Comparison of ENCODE assay signal across 2 worm cellular contexts in the genomic region with DNA sequence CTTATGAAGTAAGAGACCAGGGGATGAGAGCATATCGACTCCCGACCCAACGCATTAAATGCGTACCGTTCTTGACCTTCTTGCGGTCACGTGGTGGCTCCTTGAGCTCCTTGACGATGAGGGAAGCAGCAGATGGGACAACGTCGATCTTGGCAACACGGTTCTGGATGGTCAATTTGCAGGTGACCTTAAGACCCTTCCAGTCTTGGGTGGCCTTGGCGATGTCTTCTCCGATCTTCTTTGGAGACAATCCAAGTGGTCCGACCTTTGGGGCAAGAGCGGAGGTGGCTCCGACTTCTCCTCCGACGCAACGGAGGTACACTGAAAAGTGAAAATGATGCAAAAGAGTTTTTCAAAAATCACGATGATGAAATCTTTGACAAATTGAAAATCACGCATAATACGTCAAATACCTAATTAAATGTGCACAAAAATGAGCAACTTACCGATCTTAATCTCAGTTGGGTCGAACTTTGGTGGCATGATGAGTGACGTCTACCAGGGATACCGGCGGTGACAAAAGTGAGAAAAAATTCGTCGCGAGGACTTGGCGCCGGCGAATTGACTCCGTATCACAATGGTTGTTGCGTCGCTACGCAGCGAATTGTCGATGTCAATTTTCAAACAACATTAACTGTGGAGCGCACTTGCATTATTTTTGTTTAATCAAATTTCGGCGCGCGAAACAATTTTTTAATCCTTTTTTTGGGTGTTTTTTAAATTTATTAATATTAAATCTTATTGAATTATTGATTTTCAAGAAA.
TF ChIP-seq lines count a peak whose summit lies in the region.

Gene rpl-12, minus strand, starts transcription at position 574 of the 764 bp plus-strand sequence.

TF ChIP-seq in whole organism, L4 larva, 104 proteins besides CTCF, POLR2A, EP300 and RAD21 (continued from another document):
- TF ChIP-seq snpc-4 (tag; optimal IDR thresholded peaks at IDR 0.05; lab: Kevin White, UChicago) (peak; percentile 23), vab-7 (GFP tag; IDR thresholded peaks at IDR 0.05; lab: Robert Waterston, UW) (peak; percentile 97), zip-2 (tag; optimal IDR thresholded peaks at IDR 0.05; lab: Kevin White, UChicago) (peak; percentile 88), lsy-2 (tag; optimal IDR thresholded peaks at IDR 0.05; lab: Kevin White, UChicago) (peak; percentile 93 to 98), zag-1 (tag; optimal IDR thresholded peaks at IDR 0.05; lab: Kevin White, UChicago) (peak; percentile 58), madf-9 (GFP tag; conservative IDR thresholded peaks at IDR 0.05; lab: Robert Waterston, UW) (peak; percentile 97), daf-12 (tag; optimal IDR thresholded peaks at IDR 0.05; lab: Kevin White, UChicago) (no peak), dmd-8 (GFP tag; IDR thresholded peaks at IDR 0.05; lab: Robert Waterston, UW) (0 out of 2 replicates have a peak, but pooled peaks have one; percentile 41), daf-8 (GFP tag; IDR thresholded peaks at IDR 0.05; lab: Robert Waterston, UW) (no peak), mes-2 (tag; optimal IDR thresholded peaks at IDR 0.05; lab: Kevin White, UChicago; ENCODE audit: poor library complexity, severe bottlenecking) (peak; percentile 99), set-16 (GFP tag; IDR thresholded peaks at IDR 0.05; lab: Robert Waterston, UW) (peak; percentile 40), duxl-1 (tag; optimal IDR thresholded peaks at IDR 0.05; lab: Kevin White, UChicago; ENCODE audit: poor library complexity) (peak; percentile 93), hlh-30 (tag; optimal IDR thresholded peaks at IDR 0.05; lab: Kevin White, UChicago; ENCODE audit: insufficient read depth) (peak; percentile 97), F49E8.2 (tag; optimal IDR thresholded peaks at IDR 0.05; lab: Kevin White, UChicago; ENCODE audit: borderline replicate concordance) (peak; percentile 83), tag-97 (GFP tag; IDR thresholded peaks at IDR 0.05; lab: Robert Waterston, UW) (no peak), F44E2.7 (GFP tag; IDR thresholded peaks at IDR 0.05; lab: Robert Waterston, UW) (no peak), attf-4 (tag; optimal IDR thresholded peaks at IDR 0.05; lab: Kevin White, UChicago) (no peak), unc-39 (tag; optimal IDR thresholded peaks at IDR 0.05; lab: Kevin White, UChicago) (no peak), ceh-62 (tag; optimal IDR thresholded peaks at IDR 0.05; lab: Kevin White, UChicago) (no peak), spr-1 (tag; optimal IDR thresholded peaks at IDR 0.05; lab: Kevin White, UChicago) (peak; percentile 97), lin-13 (GFP tag; optimal IDR thresholded peaks at IDR 0.05; lab: Kevin White, UChicago) (peak; percentile 97), lin-1 (GFP tag; IDR thresholded peaks at IDR 0.05; lab: Robert Waterston, UW) (peak; percentile 90), lir-3 (tag; optimal IDR thresholded peaks at IDR 0.05; lab: Kevin White, UChicago) (peak; percentile 41), nhr-237 (tag; optimal IDR thresholded peaks at IDR 0.05; lab: Kevin White, UChicago) (peak; percentile 43), nhr-10 (tag; optimal IDR thresholded peaks at IDR 0.05; lab: Kevin White, UChicago) (peak; percentile 77), rbr-2 (tag; optimal IDR thresholded peaks at IDR 0.05; lab: Kevin White, UChicago) (peak; percentile 98), Y5F2A.4 (GFP tag; optimal IDR thresholded peaks at IDR 0.05; lab: Kevin White, UChicago) (peak; percentile 82), fos-1 (tag; optimal IDR thresholded peaks at IDR 0.05; lab: Kevin White, UChicago) (peak; percentile 65), aha-1 (tag; lab: Kevin White, UChicago) (peak; percentile 99), daf-19 (GFP tag; conservative IDR thresholded peaks at IDR 0.05; lab: Robert Waterston, UW) (peak; percentile 93), zfp-3 (GFP tag; conservative IDR thresholded peaks at IDR 0.05; lab: Robert Waterston, UW) (peak; percentile 97), Y105C5A.15 (GFP tag; IDR thresholded peaks at IDR 0.05; lab: Robert Waterston, UW) (no peak), skn-1 (tag; optimal IDR thresholded peaks at IDR 0.05; lab: Kevin White, UChicago) (peak; percentile 89), mxl-3 (GFP tag; optimal IDR thresholded peaks at IDR 0.05; lab: Kevin White, UChicago) (no peak), Y48G9A.11 (GFP tag; IDR thresholded peaks at IDR 0.05; lab: Robert Waterston, UW) (peak; percentile 87), F37D6.2 (tag; optimal IDR thresholded peaks at IDR 0.05; lab: Kevin White, UChicago) (peak; percentile 96), aly-2 (tag; optimal IDR thresholded peaks at IDR 0.05; lab: Kevin White, UChicago) (peak; percentile 70), zip-11 (GFP tag; IDR thresholded peaks at IDR 0.05; lab: Robert Waterston, UW) (no peak), T20F7.1 (GFP tag; optimal IDR thresholded peaks at IDR 0.05; lab: Kevin White, UChicago) (peak; percentile 96), nhr-6 (tag; optimal IDR thresholded peaks at IDR 0.05; lab: Kevin White, UChicago) (peak; percentile 99), ceh-20 (GFP tag; IDR thresholded peaks at IDR 0.05; lab: Robert Waterston, UW) (peak; percentile 99), lin-29 (GFP tag; IDR thresholded peaks at IDR 0.05; lab: Robert Waterston, UW) (peak; percentile 95), jun-1 (tag; optimal IDR thresholded peaks at IDR 0.05; lab: Kevin White, UChicago) (peak; percentile 93), ztf-7 (tag; optimal IDR thresholded peaks at IDR 0.05; lab: Kevin White, UChicago) (peak; percentile 97), nhr-48 (tag; optimal IDR thresholded peaks at IDR 0.05; lab: Kevin White, UChicago) (peak; percentile 92), cey-2 (tag; optimal IDR thresholded peaks at IDR 0.05; lab: Kevin White, UChicago; ENCODE audit: borderline replicate concordance, insufficient read depth) (peak; percentile 53), ces-1 (GFP tag; optimal IDR thresholded peaks at IDR 0.05; lab: Kevin White, UChicago) (peak; percentile 97), ceh-44 (GFP tag; IDR thresholded peaks at IDR 0.05; lab: Robert Waterston, UW) (peak; percentile 81; the same call in 1 of the 2 replicates), snpc-1.2 (GFP tag; IDR thresholded peaks at IDR 0.05; lab: Robert Waterston, UW) (peak; percentile 74), nhr-42 (GFP tag; IDR thresholded peaks at IDR 0.05; lab: Robert Waterston, UW) (peak; percentile 98), unc-130 (GFP tag; optimal IDR thresholded peaks at IDR 0.05; lab: Kevin White, UChicago) (peak; percentile 94), dpl-1 (GFP tag; optimal IDR thresholded peaks at IDR 0.05; lab: Kevin White, UChicago) (peak; percentile 98), hlh-11 (tag; optimal IDR thresholded peaks at IDR 0.05; lab: Kevin White, UChicago) (peak; percentile 98), hmg-1.1 (GFP tag; IDR thresholded peaks at IDR 0.05; lab: Robert Waterston, UW) (peak; percentile 98), ama-1 (optimal IDR thresholded peaks at IDR 0.05; lab: Kevin White, UChicago) (peak; percentile 93)

TF ChIP-seq in whole organism, late embryonic, 69 proteins besides CTCF, POLR2A, EP300 and RAD21 (continued from another document):
- no peak for TF ChIP-seq C38D4.7 (GFP tag; optimal IDR thresholded peaks at IDR 0.05; lab: Kevin White, UChicago)
- peak; percentile 11 for TF ChIP-seq lin-11 (tag; optimal IDR thresholded peaks at IDR 0.05; lab: Kevin White, UChicago)
- TF ChIP-seq F13H6.1 (tag; optimal IDR thresholded peaks at IDR 0.05; lab: Kevin White, UChicago): peak; percentile 26
- peak; percentile 9 for TF ChIP-seq gmeb-2 (tag; optimal IDR thresholded peaks at IDR 0.05; lab: Kevin White, UChicago)
- no peak for TF ChIP-seq elt-4 (tag; optimal IDR thresholded peaks at IDR 0.05; lab: Kevin White, UChicago)
- peak; percentile 4 for TF ChIP-seq eyg-1 (tag; optimal IDR thresholded peaks at IDR 0.05; lab: Kevin White, UChicago)
- TF ChIP-seq ceh-22 (tag; optimal IDR thresholded peaks at IDR 0.05; lab: Kevin White, UChicago): no peak
- TF ChIP-seq pag-3 (tag; optimal IDR thresholded peaks at IDR 0.05; lab: Kevin White, UChicago; ENCODE audit: borderline replicate concordance): no peak
- peak; percentile 8 for TF ChIP-seq hlh-13 (GFP tag; optimal IDR thresholded peaks at IDR 0.05; lab: Kevin White, UChicago)
- TF ChIP-seq ttx-3 (tag; optimal IDR thresholded peaks at IDR 0.05; lab: Kevin White, UChicago): peak; percentile 27
- peak; percentile 92 for TF ChIP-seq ceh-31 (tag; optimal IDR thresholded peaks at IDR 0.05; lab: Kevin White, UChicago)
- peak; percentile 44 for TF ChIP-seq K09A11.1 (tag; optimal IDR thresholded peaks at IDR 0.05; lab: Kevin White, UChicago; ENCODE audit: insufficient read depth)
- no peak for TF ChIP-seq che-1 (tag; optimal IDR thresholded peaks at IDR 0.05; lab: Kevin White, UChicago)
